Worm (Caenorhabditis elegans) whole organism, L4/young adult: ENCODE results near the gene col-103.

Source experiments
- W03F9.2 ChIP-seq: fragments of 150-350 bp; optimal IDR thresholded peaks from 2 replicates; lab custom pipeline; 2014; ENCODE audit warnings: missing biosample characterization, missing genetic modification characterization
- dao-5 ChIP-seq: sonication (generic microtip); optimal IDR thresholded peaks from 2 replicates; lab custom pipeline; 2016; ENCODE audit warnings: missing genotype, missing genetic modification characterization, moderate library complexity, missing compliant biosample characterization
- him-1 ChIP-seq: sonication (generic microtip); optimal IDR thresholded peaks from 2 replicates; lab custom pipeline; 2016; ENCODE audit warnings: missing genotype, missing genetic modification reagents, missing genetic modification characterization, missing compliant biosample characterization

Gene col-103

ce11 chrIV:730937-731336 is 32.5 kb downstream of the col-103 start, which contains the start of gene srt-24:
Gene srt-24, minus strand, starts transcription at chrIV:731037.
- TF ChIP-seq W03F9.2 (no peak), dao-5 (tag; lab: Kevin White, UChicago) (no peak), him-1 (tag; lab: Kevin White, UChicago) (no peak)

- no peak for TF ChIP-seq dao-5 (tag; lab: Kevin White, UChicago)
- TF ChIP-seq W03F9.2: no peak
- TF ChIP-seq him-1 (tag; lab: Kevin White, UChicago): no peak
These were observed 35.4 kb downstream of the col-103 start, which contains the start of gene Y55F3C.9 for ce11 chrIV:728095-728494. Gene Y55F3C.9, minus strand, starts transcription at chrIV:728195.

- TF ChIP-seq W03F9.2: no peak
These were observed 44.1 kb downstream of the col-103 start, which contains the start of gene Y55F3C.10 for ce11 chrIV:719351-719750. Gene Y55F3C.10, minus strand, starts transcription at chrIV:719451.

- TF ChIP-seq W03F9.2 (no peak), dao-5 (tag; lab: Kevin White, UChicago) (no peak), him-1 (tag; lab: Kevin White, UChicago) (no peak)
These were observed 47.2 kb downstream of the col-103 start, which contains the start of gene clec-164 for ce11 chrIV:716323-716722. Gene clec-164, plus strand, starts transcription at chrIV:716623.

ce11 chrIV:715433-715832 is 48.0 kb downstream of the col-103 start:
- TF ChIP-seq W03F9.2 (no peak), him-1 (tag; lab: Kevin White, UChicago) (no peak), dao-5 (tag; lab: Kevin White, UChicago) (no peak)
